Worm (Caenorhabditis elegans): ENCODE measurements around the gene srh-245.

- no peak for TF ChIP-seq sea-2 (GFP tag; optimal IDR thresholded peaks at IDR 0.05)
- no peak for TF ChIP-seq zag-1 (tag; optimal IDR thresholded peaks at IDR 0.05)
- TF ChIP-seq snpc-4 (tag; optimal IDR thresholded peaks at IDR 0.05): no peak
- TF ChIP-seq ZK546.5 (tag; optimal IDR thresholded peaks at IDR 0.05): no peak
- TF ChIP-seq ztf-4 (tag; optimal IDR thresholded peaks at IDR 0.05): no peak
- TF ChIP-seq nhr-76 (tag; optimal IDR thresholded peaks at IDR 0.05): no peak
- no peak for TF ChIP-seq fos-1 (tag; optimal IDR thresholded peaks at IDR 0.05)
- no peak for TF ChIP-seq unc-62 (GFP tag; optimal IDR thresholded peaks at IDR 0.05)
- TF ChIP-seq unc-39 (tag; optimal IDR thresholded peaks at IDR 0.05): no peak
Measured at ce11 chrV:679663-680062, 23.9 kb upstream of the srh-245 start, which contains the start of gene srx-22.

All from whole organism, L3 larva.